Worm (Caenorhabditis elegans): ENCODE measurements around the gene glb-30.

Gene glb-30

DNA sequence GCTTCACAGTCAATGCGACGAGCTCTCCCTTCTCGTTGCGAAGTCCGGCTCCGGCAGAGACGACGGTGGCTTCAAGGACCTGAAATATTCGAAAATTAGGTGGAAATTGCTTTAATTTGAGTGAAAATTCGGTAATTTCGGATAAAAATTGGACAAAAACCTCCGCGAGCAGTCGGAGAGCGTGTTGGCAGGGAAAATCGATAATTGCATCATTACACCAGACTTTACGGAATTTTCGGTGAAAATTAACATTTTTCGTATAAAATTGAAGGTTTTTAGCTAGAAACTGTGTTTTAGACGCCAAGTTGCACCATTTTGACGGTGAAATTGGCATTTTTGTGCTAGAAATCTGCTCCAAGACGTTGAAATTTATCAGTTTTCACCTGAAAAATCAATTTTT is 50.1 kb downstream of the glb-30 start:
- TF ChIP-seq B0310.2 (tag; optimal IDR thresholded peaks at IDR 0.05) = no peak
- TF ChIP-seq ets-7 (tag; optimal IDR thresholded peaks at IDR 0.05) = no peak
- no peak for TF ChIP-seq tbx-11 (GFP tag; IDR thresholded peaks at IDR 0.05)
- TF ChIP-seq hnd-1 (tag; optimal IDR thresholded peaks at IDR 0.05) = no peak
- no peak for TF ChIP-seq tra-4 (tag; optimal IDR thresholded peaks at IDR 0.05)

- TF ChIP-seq B0310.2 (tag; optimal IDR thresholded peaks at IDR 0.05) = peak; percentile 44
- no peak for TF ChIP-seq tbx-37 (GFP tag; conservative IDR thresholded peaks at IDR 0.05)
- TF ChIP-seq ceh-13 (GFP tag; optimal IDR thresholded peaks at IDR 0.05) = no peak
- no peak for TF ChIP-seq hnd-1 (tag; optimal IDR thresholded peaks at IDR 0.05)
- TF ChIP-seq tbx-11 (GFP tag; IDR thresholded peaks at IDR 0.05) = no peak
- 0 out of 2 replicates have a peak, but pooled peaks have one; percentile 38 for TF ChIP-seq sea-1 (GFP tag; conservative IDR thresholded peaks at IDR 0.05)
- no peak for TF ChIP-seq hmg-4 (GFP tag; optimal IDR thresholded peaks at IDR 0.05)
- TF ChIP-seq flt-1 (GFP tag; IDR thresholded peaks at IDR 0.05) = no peak
- no peak for TF ChIP-seq hmbx-1 (tag; optimal IDR thresholded peaks at IDR 0.05)
- TF ChIP-seq ets-7 (tag; optimal IDR thresholded peaks at IDR 0.05) = no peak
Observed at ce11 chrIII:1616245-1617026, 52.0 kb downstream of the glb-30 start.
